Worm (Caenorhabditis elegans) whole organism, L4 larva: ENCODE data around the gene mdh-1.

Source experiments
- D1046.2 ChIP-seq: fragments of 200-800 bp; sonication (Bioruptor generic); IDR thresholded peaks from 2 replicates; pipeline ENCODE4 v1.3.6; 2022; ENCODE audit warnings: missing genetic modification characterization, missing compliant biosample characterization
- F10B5.3 ChIP-seq: sonication (generic microtip); optimal IDR thresholded peaks from 2 replicates; lab custom pipeline; 2016; ENCODE audit warnings: mild to moderate bottlenecking, missing genetic modification characterization, missing compliant biosample characterization
- F26F4.8 ChIP-seq: fragments of 200-800 bp; sonication (Bioruptor generic); conservative IDR thresholded peaks from 2 replicates; pipeline ENCODE4 v1.3.6; 2022; ENCODE audit warnings: missing genetic modification characterization, missing compliant biosample characterization
- F37D6.2 ChIP-seq: sonication (generic microtip); optimal IDR thresholded peaks from 2 replicates; lab custom pipeline; 2016; ENCODE audit warnings: mild to moderate bottlenecking, missing genetic modification characterization, missing compliant biosample characterization
- F44E2.7 ChIP-seq: fragments of 200-800 bp; sonication (Bioruptor generic); IDR thresholded peaks from 2 replicates; pipeline ENCODE4 v2.1.2; 2022; ENCODE audit warnings: missing genetic modification characterization, missing compliant biosample characterization
- R02D3.7 ChIP-seq: fragments of 150-350 bp; sonication (generic microtip); optimal IDR thresholded peaks from 3 replicates; lab custom pipeline; 2014; ENCODE audit warnings: missing biosample characterization, missing genetic modification characterization
- aha-1 ChIP-seq: fragments of 150-350 bp; peaks from one replicate; lab custom pipeline; 2014; ENCODE audit warnings: missing biosample characterization, missing genetic modification characterization
- aly-2 ChIP-seq: sonication (generic microtip); optimal IDR thresholded peaks from 2 replicates; lab custom pipeline; 2018; ENCODE audit warnings: missing biosample characterization, missing genetic modification characterization
- attf-4 ChIP-seq: sonication (generic microtip); optimal IDR thresholded peaks from 3 replicates; lab custom pipeline; 2017; ENCODE audit warnings: missing biosample characterization, missing genetic modification characterization
- ceh-32 ChIP-seq: sonication (generic microtip); optimal IDR thresholded peaks from 2 replicates; lab custom pipeline; 2016; ENCODE audit warnings: mild to moderate bottlenecking, missing genetic modification characterization, missing compliant biosample characterization; ENCODE audit not compliant: poor library complexity
- ceh-44 ChIP-seq: fragments of 200-800 bp; sonication (Bioruptor generic); IDR thresholded peaks from 2 replicates; pipeline ENCODE4 v1.3.6; 2022; ENCODE audit warnings: missing genetic modification reagents, missing genetic modification characterization, missing compliant biosample characterization
- daf-16 ChIP-seq, 3 experiments: sonication (generic microtip); optimal IDR thresholded peaks; 2 replicates each; lab custom pipeline; 2016 to 2017; ENCODE audit warnings: missing genetic modification characterization in 3 of 3, missing genetic modification reagents in 3 of 3, mild to moderate bottlenecking in 2 of 3, missing compliant biosample characterization in 2 of 3, missing biosample characterization in 1 of 3, moderate library complexity in 1 of 3
- dmd-8 ChIP-seq: fragments of 200-800 bp; sonication (Bioruptor generic); IDR thresholded peaks from 2 replicates; pipeline ENCODE4 v1.3.6; 2022; ENCODE audit warnings: missing genetic modification characterization, missing compliant biosample characterization
- dmd-9 ChIP-seq: fragments of 200-800 bp; sonication (Bioruptor generic); IDR thresholded peaks from 2 replicates; pipeline ENCODE4 v1.3.6; 2022; ENCODE audit warnings: missing genetic modification reagents, missing genetic modification characterization, missing compliant biosample characterization
- dpl-1 ChIP-seq: fragments of 150-350 bp; optimal IDR thresholded peaks from 2 replicates; lab custom pipeline; 2014; ENCODE audit warnings: missing biosample characterization, missing genetic modification reagents, missing genetic modification characterization
- duxl-1 ChIP-seq: sonication (generic microtip); optimal IDR thresholded peaks from 2 replicates; lab custom pipeline; 2016; ENCODE audit warnings: mild to moderate bottlenecking, missing genetic modification characterization, moderate library complexity, missing compliant biosample characterization; ENCODE audit not compliant: poor library complexity
- dve-1 ChIP-seq: sonication (generic microtip); optimal IDR thresholded peaks from 2 replicates; lab custom pipeline; 2017; ENCODE audit warnings: antibody characterized with exemption, mild to moderate bottlenecking, missing genetic modification characterization, missing compliant biosample characterization; ENCODE audit not compliant: insufficient read depth
- egl-43 ChIP-seq: fragments of 200-800 bp; sonication (Bioruptor generic); IDR thresholded peaks from 2 replicates; pipeline ENCODE4 v1.3.6; 2022; ENCODE audit warnings: missing genetic modification reagents, missing genetic modification characterization, missing compliant biosample characterization
- fos-1 ChIP-seq: fragments of 150-350 bp; optimal IDR thresholded peaks from 2 replicates; lab custom pipeline; 2014; ENCODE audit warnings: missing biosample characterization, missing genetic modification characterization
- gei-8 ChIP-seq: fragments of 200-800 bp; sonication (Bioruptor generic); optimal IDR thresholded peaks from 2 replicates; lab custom pipeline; 2018; ENCODE audit warnings: mild to moderate bottlenecking, missing genetic modification characterization, missing compliant biosample characterization
- hlh-11 ChIP-seq: fragments of 200-800 bp; sonication (Bioruptor generic); optimal IDR thresholded peaks from 2 replicates; lab custom pipeline; 2018; ENCODE audit warnings: mild to moderate bottlenecking, missing genetic modification characterization, missing compliant biosample characterization
- jun-1 ChIP-seq: fragments of 150-350 bp; optimal IDR thresholded peaks from 2 replicates; lab custom pipeline; 2014; ENCODE audit warnings: missing biosample characterization, missing genetic modification reagents, missing genetic modification characterization
- lim-7 ChIP-seq: fragments of 200-800 bp; sonication (Bioruptor generic); IDR thresholded peaks from 2 replicates; pipeline ENCODE4 v1.3.6; 2022; ENCODE audit warnings: missing genetic modification characterization, missing compliant biosample characterization
- lin-13 ChIP-seq: fragments of 150-350 bp; optimal IDR thresholded peaks from 2 replicates; lab custom pipeline; 2014; ENCODE audit warnings: missing biosample characterization, missing genetic modification reagents, missing genetic modification characterization
- lin-15B ChIP-seq: fragments of 150-350 bp; sonication (generic microtip); optimal IDR thresholded peaks from 3 replicates; lab custom pipeline; 2014; ENCODE audit warnings: missing biosample characterization, missing genetic modification characterization
- lin-29 ChIP-seq: fragments of 200-800 bp; sonication (Bioruptor generic); IDR thresholded peaks from 2 replicates; pipeline ENCODE4 v1.3.6; 2022; ENCODE audit warnings: missing genetic modification reagents, missing genetic modification characterization, missing compliant biosample characterization
- lsy-2 ChIP-seq, 2 experiments: fragments of 150-350 bp in 1 of 2; sonication (generic microtip) in 1 of 2; optimal IDR thresholded peaks; 2 replicates each; lab custom pipeline; 2014 to 2017; ENCODE audit warnings: missing biosample characterization in 2 of 2, missing genetic modification characterization in 2 of 2
- madf-5 ChIP-seq, 2 experiments: fragments of 200-800 bp; sonication (Bioruptor generic); IDR thresholded peaks; 2 replicates each; pipeline ENCODE4 v1.3.6; 2022; ENCODE audit warnings: missing compliant biosample characterization in 2 of 2, missing genetic modification characterization in 2 of 2
- madf-9 ChIP-seq: fragments of 200-800 bp; sonication (Bioruptor generic); conservative IDR thresholded peaks from 2 replicates; pipeline ENCODE4 v1.3.6; 2022; ENCODE audit warnings: missing genetic modification reagents, missing genetic modification characterization, missing compliant biosample characterization
- mdl-1 ChIP-seq, 2 experiments: fragments of 150-350 bp in 1 of 2; sonication (generic microtip) in 1 of 2; optimal IDR thresholded peaks; 2 replicates each; lab custom pipeline; 2014 to 2017; ENCODE audit warnings: missing biosample characterization in 2 of 2, missing genetic modification characterization in 2 of 2
- mdt-29 ChIP-seq: fragments of 200-800 bp; sonication (Bioruptor generic); IDR thresholded peaks from 2 replicates; pipeline ENCODE4 v1.3.6; 2022; ENCODE audit warnings: missing genetic modification reagents, missing genetic modification characterization, missing compliant biosample characterization
- mep-1 ChIP-seq: fragments of 150-350 bp; sonication (generic microtip); optimal IDR thresholded peaks from 3 replicates; lab custom pipeline; 2014; ENCODE audit warnings: missing biosample characterization, missing genetic modification characterization
- mxl-2 ChIP-seq: fragments of 200-800 bp; sonication (Bioruptor generic); conservative IDR thresholded peaks from 2 replicates; pipeline ENCODE4 v1.3.6; 2022; ENCODE audit warnings: missing genetic modification reagents, missing genetic modification characterization, missing compliant biosample characterization
- nhr-102 ChIP-seq: sonication (generic microtip); optimal IDR thresholded peaks from 2 replicates; lab custom pipeline; 2016; ENCODE audit warnings: mild to moderate bottlenecking, missing genetic modification characterization, moderate library complexity, missing compliant biosample characterization
- nhr-237 ChIP-seq: sonication (generic microtip); optimal IDR thresholded peaks from 2 replicates; lab custom pipeline; 2017; ENCODE audit warnings: missing biosample characterization, missing genetic modification characterization
- nhr-25 ChIP-seq: sonication (generic microtip); optimal IDR thresholded peaks from 2 replicates; lab custom pipeline; 2017; ENCODE audit warnings: missing genetic modification characterization, mild to moderate bottlenecking, missing compliant biosample characterization, antibody characterized with exemption, moderate library complexity, borderline replicate concordance; ENCODE audit not compliant: insufficient read depth
- nhr-28 ChIP-seq: fragments of 150-350 bp; optimal IDR thresholded peaks from 2 replicates; lab custom pipeline; 2014; ENCODE audit warnings: missing biosample characterization, missing genetic modification characterization
- nhr-77 ChIP-seq: fragments of 150-350 bp; optimal IDR thresholded peaks from 2 replicates; lab custom pipeline; 2014; ENCODE audit warnings: missing biosample characterization, missing genetic modification characterization
- pha-4 ChIP-seq, 2 experiments: fragments of 150-350 bp in 1 of 2; fragments of 200-800 bp in 1 of 2; sonication (Bioruptor generic) in 1 of 2; IDR thresholded peaks in 1 of 2; optimal IDR thresholded peaks in 1 of 2; 2 replicates each; pipeline versions ENCODE4 v1.3.6 to Lab custom; 2014 to 2022; ENCODE audit warnings: missing genetic modification characterization in 2 of 2, missing genetic modification reagents in 2 of 2, missing biosample characterization in 1 of 2, missing compliant biosample characterization in 1 of 2
- set-16 ChIP-seq: fragments of 200-800 bp; sonication (Bioruptor generic); IDR thresholded peaks from 2 replicates; pipeline ENCODE4 v1.3.6; 2022; ENCODE audit warnings: missing genetic modification reagents, missing genetic modification characterization, missing compliant biosample characterization
- tra-1 ChIP-seq: fragments of 200-800 bp; sonication (Bioruptor generic); IDR thresholded peaks from 2 replicates; pipeline ENCODE4 v1.3.6; 2022; ENCODE audit warnings: missing genetic modification reagents, missing genetic modification characterization, missing compliant biosample characterization
- unc-39 ChIP-seq: sonication (generic microtip); optimal IDR thresholded peaks from 2 replicates; lab custom pipeline; 2017; ENCODE audit warnings: missing biosample characterization, missing genetic modification characterization
- unc-62 ChIP-seq, 3 experiments: fragments of 150-350 bp in 1 of 3; sonication (generic microtip); optimal IDR thresholded peaks in 2 of 3; peaks in 1 of 3; 1 replicate in 1 of 3; 2 replicates in 2 of 3; lab custom pipeline; 2014 to 2017; ENCODE audit warnings: missing biosample characterization in 3 of 3, missing genetic modification characterization in 3 of 3, missing genetic modification reagents in 3 of 3, missing genotype in 1 of 3
- zag-1 ChIP-seq: fragments of 150-350 bp; optimal IDR thresholded peaks from 2 replicates; lab custom pipeline; 2014; ENCODE audit warnings: missing biosample characterization, missing genetic modification characterization
- zfp-2 ChIP-seq: sonication (generic microtip); optimal IDR thresholded peaks from 2 replicates; lab custom pipeline; 2016; ENCODE audit warnings: mild to moderate bottlenecking, missing genetic modification characterization, missing compliant biosample characterization
- zip-11 ChIP-seq: fragments of 200-800 bp; sonication (Bioruptor generic); IDR thresholded peaks from 2 replicates; pipeline ENCODE4 v1.3.6; 2022; ENCODE audit warnings: missing genetic modification characterization, missing compliant biosample characterization
- zip-2 ChIP-seq: fragments of 150-350 bp; optimal IDR thresholded peaks from 2 replicates; lab custom pipeline; 2014; ENCODE audit warnings: missing biosample characterization, missing genetic modification characterization
- ztf-7 ChIP-seq: fragments of 150-350 bp; optimal IDR thresholded peaks from 2 replicates; lab custom pipeline; 2014; ENCODE audit warnings: missing biosample characterization, missing genetic modification characterization

The mdh-1 gene

ce11 chrV:6517305-6518224 lies 1.2 kb upstream of the mdh-1 start:
- TF ChIP-seq nhr-77 (tag; lab: Kevin White, UChicago) (no peak), unc-62 (GFP tag; optimal IDR thresholded peaks at IDR 0.05 in 1 of 2; lab: Kevin White, UChicago) (peak in 1 of 2 experiments; percentile 98), unc-62 (tag; optimal IDR thresholded peaks at IDR 0.05; lab: Kevin White, UChicago) (no peak), jun-1 (tag; lab: Kevin White, UChicago) (no peak), nhr-237 (no peak), ceh-32 (tag; lab: Kevin White, UChicago) (no peak), fos-1 (tag; lab: Kevin White, UChicago) (no peak), dpl-1 (GFP tag; lab: Kevin White, UChicago) (no peak), ztf-7 (tag; lab: Kevin White, UChicago) (no peak), F44E2.7 (GFP tag; lab: Robert Waterston, UW) (no peak), zag-1 (tag; lab: Kevin White, UChicago) (no peak), zip-11 (GFP tag; lab: Robert Waterston, UW) (no peak), ceh-44 (GFP tag; lab: Robert Waterston, UW) (no peak), lim-7 (GFP tag; lab: Robert Waterston, UW) (no peak), lin-13 (GFP tag; lab: Kevin White, UChicago) (peak; percentile 8), nhr-25 (tag; lab: Kevin White, UChicago) (peak; percentile 90), set-16 (GFP tag; lab: Robert Waterston, UW) (no peak), duxl-1 (no peak), madf-5 (GFP tag; IDR thresholded peaks at IDR 0.05; lab: Robert Waterston, UW) (no peak), tra-1 (GFP tag; lab: Robert Waterston, UW) (no peak), egl-43 (no peak), lsy-2 (tag; optimal IDR thresholded peaks at IDR 0.05; lab: Kevin White, UChicago) (peak in 1 of 2 experiments; percentile 68), zfp-2 (tag; lab: Kevin White, UChicago) (no peak), mdt-29 (GFP tag; lab: Robert Waterston, UW) (no peak), dmd-8 (GFP tag; lab: Robert Waterston, UW) (no peak), nhr-102 (tag; lab: Kevin White, UChicago) (no peak), aha-1 (tag; lab: Kevin White, UChicago) (peak; percentile 99), F26F4.8 (no peak), pha-4 (GFP tag; IDR thresholded peaks at IDR 0.05; lab: Robert Waterston, UW) (no peak), pha-4 (tag; optimal IDR thresholded peaks at IDR 0.05; lab: Kevin White, UChicago) (no peak), dmd-9 (GFP tag; lab: Robert Waterston, UW) (no peak), daf-16 (GFP tag; optimal IDR thresholded peaks at IDR 0.05; lab: Kevin White, UChicago) (no peak), daf-16 (tag; optimal IDR thresholded peaks at IDR 0.05; lab: Kevin White, UChicago) (peak; percentile 10), lin-29 (GFP tag; lab: Robert Waterston, UW) (no peak), attf-4 (tag; lab: Kevin White, UChicago) (no peak), dve-1 (tag; lab: Kevin White, UChicago) (peak; percentile 81), lin-15B (tag; lab: Kevin White, UChicago) (no peak), madf-9 (GFP tag; lab: Robert Waterston, UW) (no peak), gei-8 (GFP tag; lab: Kevin White, UChicago) (no peak), R02D3.7 (tag; lab: Kevin White, UChicago) (no peak), F37D6.2 (no peak), nhr-28 (tag; lab: Kevin White, UChicago) (peak; percentile 38), zip-2 (tag; lab: Kevin White, UChicago) (no peak), D1046.2 (GFP tag; lab: Robert Waterston, UW) (no peak), unc-39 (tag; lab: Kevin White, UChicago) (no peak), mdl-1 (tag; optimal IDR thresholded peaks at IDR 0.05; lab: Kevin White, UChicago) (peak in 1 of 2 experiments; percentile 63), mxl-2 (GFP tag; lab: Robert Waterston, UW) (no peak), F10B5.3 (no peak), aly-2 (no peak), mep-1 (tag; lab: Kevin White, UChicago) (peak; percentile 81), hlh-11 (tag; lab: Kevin White, UChicago) (peak; percentile 56)
